Fruit fly (Drosophila melanogaster) whole organism, embryonic: ENCODE measurements around the gene CG9101.

Experiments
- Bgb ChIP-seq: fragments of 200-800 bp; sonication (Bioruptor generic); IDR thresholded peaks from 2 replicates; pipeline ENCODE4 v1.3.6; 2022; ENCODE audit warnings: missing biosample characterization, missing genetic modification characterization; ENCODE audit not compliant: partially characterized antibody
- C15 ChIP-seq: fragments of 200-800 bp; sonication (Bioruptor generic); IDR thresholded peaks from 3 replicates; pipeline ENCODE4 v1.3.6; 2022; ENCODE audit warnings: missing biosample characterization, missing genetic modification characterization
- CG10267 ChIP-seq: fragments of 200-800 bp; sonication (Bioruptor generic); optimal IDR thresholded peaks from 2 replicates; lab custom pipeline; 2018; ENCODE audit warnings: missing biosample characterization, mild to moderate bottlenecking, missing genetic modification characterization, moderate library complexity
- CG10274 ChIP-seq: fragments of 200-800 bp; sonication (Bioruptor generic); optimal IDR thresholded peaks from 3 replicates; lab custom pipeline; 2017; ENCODE audit warnings: missing biosample characterization, mild to moderate bottlenecking, missing genetic modification characterization
- CG11085 ChIP-seq: fragments of 200-800 bp; sonication (Bioruptor generic); IDR thresholded peaks from 2 replicates; pipeline ENCODE4 v1.3.6; 2022; ENCODE audit warnings: missing biosample characterization, missing genetic modification characterization
- CG11093 ChIP-seq: fragments of 200-800 bp; sonication (Bioruptor generic); IDR thresholded peaks from 3 replicates; pipeline ENCODE4 v1.3.6; 2022; ENCODE audit warnings: missing biosample characterization, missing genetic modification characterization
- CG11398 ChIP-seq: fragments of 200-800 bp; sonication (Bioruptor generic); optimal IDR thresholded peaks from 2 replicates; lab custom pipeline; 2016; ENCODE audit warnings: missing biosample characterization, missing genetic modification characterization
- CG11696 ChIP-seq: fragments of 200-800 bp; sonication (Bioruptor generic); IDR thresholded peaks from 2 replicates; pipeline ENCODE4 v1.3.6; 2022; ENCODE audit warnings: missing biosample characterization, missing genetic modification characterization
- CG13624 ChIP-seq: fragments of 200-800 bp; sonication (Bioruptor generic); optimal IDR thresholded peaks from 2 replicates; lab custom pipeline; 2016; ENCODE audit warnings: missing biosample characterization, missing genetic modification characterization
- CG14860 ChIP-seq: fragments of 200-800 bp; sonication (Bioruptor generic); IDR thresholded peaks from 3 replicates; pipeline ENCODE4 v1.3.6; 2022; ENCODE audit warnings: missing biosample characterization, missing genetic modification characterization; ENCODE audit not compliant: partially characterized antibody
- CG1602 ChIP-seq: fragments of 200-800 bp; sonication (Bioruptor generic); optimal IDR thresholded peaks from 3 replicates; lab custom pipeline; 2016; ENCODE audit warnings: missing biosample characterization, missing genetic modification characterization
- CG18476 ChIP-seq: fragments of 200-800 bp; sonication (Bioruptor generic); optimal IDR thresholded peaks from 2 replicates; lab custom pipeline; 2016; ENCODE audit warnings: missing biosample characterization, mild to moderate bottlenecking, missing genetic modification characterization
- CG18599 ChIP-seq: fragments of 200-800 bp; sonication (Bioruptor generic); optimal IDR thresholded peaks from 3 replicates; lab custom pipeline; 2017; ENCODE audit warnings: missing biosample characterization, missing genetic modification characterization, mild to moderate bottlenecking, moderate library complexity, missing genetic modification reagents
- CG2129 ChIP-seq: fragments of 200-800 bp; sonication (Bioruptor generic); IDR thresholded peaks from 2 replicates; pipeline ENCODE4 v1.3.6; 2022; ENCODE audit warnings: missing biosample characterization, missing genetic modification characterization; ENCODE audit not compliant: partially characterized antibody
- CG2875 ChIP-seq: fragments of 200-800 bp; sonication (Bioruptor generic); optimal IDR thresholded peaks from 2 replicates; lab custom pipeline; 2017; ENCODE audit warnings: missing biosample characterization, mild to moderate bottlenecking, missing genetic modification characterization, missing genetic modification reagents
- CG3407 ChIP-seq: fragments of 200-800 bp; sonication (Bioruptor generic); optimal IDR thresholded peaks from 2 replicates; lab custom pipeline; 2018; ENCODE audit warnings: missing biosample characterization, mild to moderate bottlenecking, missing genetic modification characterization
- CG4617 ChIP-seq: fragments of 200-800 bp; sonication (Bioruptor generic); optimal IDR thresholded peaks from 3 replicates; lab custom pipeline; 2016; ENCODE audit warnings: missing biosample characterization, missing genetic modification characterization, borderline replicate concordance
- CG4707 ChIP-seq: fragments of 200-800 bp; sonication (Bioruptor generic); optimal IDR thresholded peaks from 2 replicates; lab custom pipeline; 2018; ENCODE audit warnings: missing biosample characterization, mild to moderate bottlenecking, missing genetic modification characterization, moderate library complexity
- CG8089 ChIP-seq: fragments of 200-800 bp; sonication (Bioruptor generic); optimal IDR thresholded peaks from 3 replicates; lab custom pipeline; 2016; ENCODE audit warnings: missing biosample characterization, missing genetic modification characterization
- CHES-1-like ChIP-seq: fragments of 200-800 bp; sonication (Bioruptor generic); optimal IDR thresholded peaks from 2 replicates; lab custom pipeline; 2016; ENCODE audit warnings: missing biosample characterization, missing genetic modification characterization
- Chrac-16 ChIP-seq: fragments of 200-800 bp; sonication (Bioruptor generic); optimal IDR thresholded peaks from 3 replicates; lab custom pipeline; 2016; ENCODE audit warnings: missing biosample characterization, missing genetic modification characterization
- D19B ChIP-seq: fragments of 200-800 bp; sonication (Bioruptor generic); optimal IDR thresholded peaks from 2 replicates; lab custom pipeline; 2017; ENCODE audit warnings: missing biosample characterization, mild to moderate bottlenecking, missing genetic modification characterization
- Dbx ChIP-seq: fragments of 200-800 bp; sonication (Bioruptor generic); IDR thresholded peaks from 3 replicates; pipeline ENCODE4 v1.3.6; 2022; ENCODE audit warnings: missing biosample characterization, missing genetic modification characterization
- Dek ChIP-seq: fragments of 200-800 bp; sonication (Bioruptor generic); optimal IDR thresholded peaks from 3 replicates; lab custom pipeline; 2019; ENCODE audit warnings: missing biosample characterization, mild to moderate bottlenecking, missing genetic modification characterization, moderate library complexity
- Drgx ChIP-seq: fragments of 200-800 bp; sonication (Bioruptor generic); IDR thresholded peaks from 2 replicates; pipeline ENCODE4 v1.3.6; 2022; ENCODE audit warnings: missing biosample characterization, missing genetic modification characterization
- HmgZ ChIP-seq: fragments of 200-800 bp; sonication (Bioruptor generic); optimal IDR thresholded peaks from 2 replicates; lab custom pipeline; 2018; ENCODE audit warnings: missing biosample characterization, mild to moderate bottlenecking, missing genetic modification characterization
- Hr3 ChIP-seq: fragments of 200-800 bp; sonication (Bioruptor generic); optimal IDR thresholded peaks from 3 replicates; lab custom pipeline; 2016; ENCODE audit warnings: missing biosample characterization, missing genetic modification characterization
- Opbp ChIP-seq: fragments of 200-800 bp; sonication (Bioruptor generic); IDR thresholded peaks from 3 replicates; pipeline ENCODE4 v1.3.6; 2022; ENCODE audit warnings: missing biosample characterization, missing genetic modification characterization; ENCODE audit not compliant: partially characterized antibody
- Optix ChIP-seq: fragments of 200-800 bp; sonication (Bioruptor generic); IDR thresholded peaks from 3 replicates; pipeline ENCODE4 v1.3.6; 2022; ENCODE audit warnings: missing biosample characterization, missing genetic modification characterization
- Pdp1 ChIP-seq, 2 experiments: fragments of 200-800 bp; sonication (Bioruptor generic); optimal IDR thresholded peaks; 3 replicates each; lab custom pipeline; 2016; ENCODE audit warnings: missing biosample characterization in 2 of 2, missing genetic modification characterization in 2 of 2, mild to moderate bottlenecking in 1 of 2, moderate library complexity in 1 of 2
- Sox102F ChIP-seq: fragments of 200-800 bp; sonication (Bioruptor generic); optimal IDR thresholded peaks from 2 replicates; lab custom pipeline; 2018; ENCODE audit warnings: missing biosample characterization, mild to moderate bottlenecking, missing genetic modification characterization, moderate library complexity
- Trl ChIP-seq, 3 experiments: fragments of >200 bp in 2 of 3; fragments of 200-800 bp in 1 of 3; sonication (Bioruptor generic) in 1 of 3; optimal IDR thresholded peaks; 2 replicates in 1 of 3; 3 replicates in 2 of 3; lab custom pipeline; 2016 to 2017; ENCODE audit warnings: missing biosample characterization in 1 of 3, missing genetic modification characterization in 1 of 3
- az2 ChIP-seq: fragments of 200-800 bp; sonication (Bioruptor generic); optimal IDR thresholded peaks from 3 replicates; lab custom pipeline; 2016; ENCODE audit warnings: missing biosample characterization, missing genetic modification characterization
- chn ChIP-seq: fragments of 200-800 bp; sonication (Bioruptor generic); optimal IDR thresholded peaks from 2 replicates; lab custom pipeline; 2016; ENCODE audit warnings: missing biosample characterization, missing genetic modification characterization
- danr ChIP-seq: fragments of 200-800 bp; sonication (Bioruptor generic); IDR thresholded peaks from 2 replicates; pipeline ENCODE4 v1.3.6; 2022; ENCODE audit warnings: missing biosample characterization, missing genetic modification characterization
- dm ChIP-seq: fragments of 200-800 bp; sonication (Bioruptor generic); optimal IDR thresholded peaks from 3 replicates; lab custom pipeline; 2016; ENCODE audit warnings: missing biosample characterization, missing genetic modification characterization
- fru ChIP-seq: fragments of >200 bp; optimal IDR thresholded peaks from 2 replicates; lab custom pipeline; 2017
- gcm2 ChIP-seq: fragments of 200-800 bp; sonication (Bioruptor generic); optimal IDR thresholded peaks from 2 replicates; lab custom pipeline; 2016; ENCODE audit warnings: missing biosample characterization, missing genetic modification characterization
- grau ChIP-seq: fragments of 200-800 bp; optimal IDR thresholded peaks from 3 replicates; lab custom pipeline; 2019; ENCODE audit warnings: missing biosample characterization, mild to moderate bottlenecking, missing genetic modification characterization, moderate library complexity
- inv ChIP-seq: fragments of 200-800 bp; sonication (Bioruptor generic); IDR thresholded peaks from 2 replicates; pipeline ENCODE4 v1.3.6; 2022; ENCODE audit warnings: missing biosample characterization, missing genetic modification characterization; ENCODE audit not compliant: partially characterized antibody
- kah ChIP-seq: fragments of 200-800 bp; sonication (Bioruptor generic); optimal IDR thresholded peaks from 2 replicates; lab custom pipeline; 2018; ENCODE audit warnings: missing biosample characterization, mild to moderate bottlenecking, missing genetic modification characterization
- odd ChIP-seq: fragments of 200-800 bp; sonication (Bioruptor generic); optimal IDR thresholded peaks from 2 replicates; lab custom pipeline; 2017; ENCODE audit warnings: missing biosample characterization, mild to moderate bottlenecking, missing genetic modification characterization
- psq ChIP-seq: fragments of 200-800 bp; sonication (Bioruptor generic); optimal IDR thresholded peaks from 2 replicates; lab custom pipeline; 2017; ENCODE audit warnings: missing biosample characterization, missing genetic modification characterization
- row ChIP-seq: fragments of 200-800 bp; sonication (Bioruptor generic); IDR thresholded peaks from 3 replicates; pipeline ENCODE4 v1.3.6; 2022; ENCODE audit warnings: missing biosample characterization, missing genetic modification characterization
- scrt ChIP-seq: fragments of 200-800 bp; sonication (Bioruptor generic); optimal IDR thresholded peaks from 2 replicates; lab custom pipeline; 2018; ENCODE audit warnings: missing biosample characterization, mild to moderate bottlenecking, missing genetic modification characterization, moderate library complexity
- sens ChIP-seq: fragments of 200-800 bp; sonication (Bioruptor generic); peaks from one replicate; lab custom pipeline; 2016; ENCODE audit warnings: missing biosample characterization, missing genetic modification characterization
- sisA ChIP-seq: fragments of 200-800 bp; sonication (Bioruptor generic); IDR thresholded peaks from 2 replicates; pipeline ENCODE4 v1.3.6; 2022; ENCODE audit warnings: missing biosample characterization, missing genetic modification characterization
- tap ChIP-seq: fragments of 200-800 bp; optimal IDR thresholded peaks from 3 replicates; lab custom pipeline; 2019; ENCODE audit warnings: missing biosample characterization, mild to moderate bottlenecking, missing genetic modification characterization, moderate library complexity
- vfl ChIP-seq: fragments of 200-800 bp; sonication (Bioruptor generic); optimal IDR thresholded peaks from 2 replicates; lab custom pipeline; 2016; ENCODE audit warnings: missing biosample characterization, missing genetic modification characterization
- zfh2 ChIP-seq: fragments of 200-800 bp; sonication (Bioruptor generic); optimal IDR thresholded peaks from 2 replicates; lab custom pipeline; 2016; ENCODE audit warnings: missing biosample characterization, missing genetic modification characterization

CG9101 gene

DNA sequence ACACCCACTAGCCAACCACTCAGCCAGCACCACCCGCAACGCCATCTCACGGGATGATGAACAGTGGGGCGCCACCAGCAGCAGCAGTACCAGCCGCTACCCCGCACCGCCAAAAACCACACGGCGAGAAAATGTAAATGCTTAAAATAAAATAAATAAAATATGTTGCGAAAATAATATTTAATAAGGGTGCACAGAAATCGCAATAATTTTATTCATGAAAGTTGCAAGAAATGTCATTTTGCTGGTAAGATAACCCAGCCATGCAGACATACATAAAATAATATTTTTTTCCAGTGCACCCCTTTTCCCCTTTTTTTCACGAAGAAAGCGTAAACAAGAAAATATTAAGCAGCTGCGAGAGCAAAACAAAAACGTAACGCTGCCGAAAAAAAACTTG lies 13.6 kb downstream of the CG9101 start (continued):
- TF ChIP-seq CG4617 (GFP tag; lab: Kevin White, UChicago) (no peak), Dek (tag; lab: Kevin White, UChicago) (peak; percentile 61), odd (peak; percentile 21), CG11085 (GFP tag; lab: Robert Waterston, UW) (peak; percentile 43; the same call in 1 of the 2 replicates), CG2875 (GFP tag; lab: Kevin White, UChicago) (peak; percentile 29), Drgx (no peak), CG2129 (GFP tag; lab: Robert Waterston, UW) (no peak), zfh2 (GFP tag; lab: Kevin White, UChicago) (peak; percentile 41), danr (0 out of 2 replicates have a peak, but pooled peaks have one; percentile 9), Bgb (GFP tag; lab: Robert Waterston, UW) (no peak), CG4707 (GFP tag; lab: Kevin White, UChicago) (no peak), row (GFP tag; lab: Robert Waterston, UW) (peak; percentile 81), Dbx (GFP tag; lab: Robert Waterston, UW) (peak; percentile 77), gcm2 (GFP tag; lab: Kevin White, UChicago) (no peak), dm (GFP tag; lab: Kevin White, UChicago) (no peak), Pdp1 (GFP tag; optimal IDR thresholded peaks at IDR 0.05; lab: Kevin White, UChicago) (no peak), CG11398 (no peak), sens (peak; percentile 33), inv (GFP tag; lab: Robert Waterston, UW) (no peak), kah (GFP tag; lab: Kevin White, UChicago) (peak; percentile 9), C15 (GFP tag; lab: Robert Waterston, UW) (0 out of 3 replicates have a peak, but pooled peaks have one; percentile 15), Opbp (GFP tag; lab: Robert Waterston, UW) (no peak), CHES-1-like (no peak), Chrac-16 (GFP tag; lab: Kevin White, UChicago) (peak; percentile 19), CG11093 (peak; percentile 56; the same call in 1 of the 3 replicates), CG1602 (peak; percentile 28), CG14860 (GFP tag; lab: Robert Waterston, UW) (no peak), CG18599 (peak; percentile 89), az2 (peak; percentile 52), Sox102F (peak; percentile 75), D19B (GFP tag; lab: Kevin White, UChicago) (peak; percentile 41), tap (peak; percentile 57), CG3407 (peak; percentile 28), CG8089 (GFP tag; lab: Kevin White, UChicago) (no peak), CG10274 (GFP tag; lab: Kevin White, UChicago) (peak; percentile 13), vfl (peak; percentile 15), Hr3 (GFP tag; lab: Kevin White, UChicago) (peak; percentile 49), psq (GFP tag; lab: Kevin White, UChicago) (no peak), Optix (0 out of 3 replicates have a peak, but pooled peaks have one; percentile 24), CG18476 (GFP tag; lab: Kevin White, UChicago) (peak; percentile 37), sisA (GFP tag; lab: Robert Waterston, UW) (peak; percentile 67), CG11696 (GFP tag; lab: Robert Waterston, UW) (0 out of 2 replicates have a peak, but pooled peaks have one; percentile 25), chn (peak; percentile 42), fru (lab: Kevin White, UChicago) (no peak), HmgZ (tag; lab: Kevin White, UChicago) (peak; percentile 55), CG13624 (GFP tag; lab: Kevin White, UChicago) (peak; percentile 30), scrt (GFP tag; lab: Kevin White, UChicago) (peak; percentile 66), CG10267 (tag; lab: Kevin White, UChicago) (peak; percentile 39), grau (tag; lab: Kevin White, UChicago) (peak; percentile 72), Trl (optimal IDR thresholded peaks at IDR 0.05; lab: Kevin White, UChicago) (no peak), Trl (GFP tag; optimal IDR thresholded peaks at IDR 0.05; lab: Kevin White, UChicago) (no peak)
